Worm (Caenorhabditis elegans): ENCODE measurements around the gene F34D10.4.

DNA sequence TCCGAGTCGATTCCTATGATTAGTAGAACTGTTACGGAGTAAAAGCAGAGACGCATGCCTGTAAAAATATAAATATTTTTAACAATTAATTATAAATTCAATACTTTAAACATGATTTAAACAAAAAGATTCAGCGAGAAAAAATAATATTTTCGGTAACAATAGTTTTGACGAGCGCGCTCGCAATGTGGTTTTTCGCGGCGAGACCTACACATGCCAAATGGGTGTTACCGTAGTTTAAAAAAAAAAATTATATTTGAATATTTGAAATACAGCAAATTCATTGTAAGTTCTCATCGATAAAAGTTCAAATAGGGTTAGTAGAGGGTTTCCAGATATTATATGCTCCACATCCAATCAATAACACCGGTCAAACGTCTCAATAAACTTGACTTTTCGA is 10.0 kb upstream of the F34D10.4 start, which contains the start of gene gldi-5:
- no peak for TF ChIP-seq lin-15B (tag; optimal IDR thresholded peaks at IDR 0.05)
- no peak for TF ChIP-seq nhr-12 (tag; optimal IDR thresholded peaks at IDR 0.05)
- no peak for TF ChIP-seq tbx-2 (tag; optimal IDR thresholded peaks at IDR 0.05)
- no peak for TF ChIP-seq hlh-17 (GFP tag; optimal IDR thresholded peaks at IDR 0.05; ENCODE audit: borderline replicate concordance)
- TF ChIP-seq elt-3 (tag; optimal IDR thresholded peaks at IDR 0.05), result no peak
- TF ChIP-seq alr-1 (tag; optimal IDR thresholded peaks at IDR 0.05; ENCODE audit: borderline replicate concordance), result no peak
- TF ChIP-seq snpc-4 (tag; optimal IDR thresholded peaks at IDR 0.05), result no peak
- TF ChIP-seq lir-3 (tag; optimal IDR thresholded peaks at IDR 0.05; ENCODE audit: poor library complexity), result no peak
- no peak for TF ChIP-seq nhr-77 (tag; optimal IDR thresholded peaks at IDR 0.05)
- no peak for TF ChIP-seq pag-3 (tag; optimal IDR thresholded peaks at IDR 0.05; ENCODE audit: borderline replicate concordance, insufficient read depth)

Measured in whole organism, L1 larva.